Worm (Caenorhabditis elegans): ENCODE results near the gene sel-13.

ce11 chrIII:4689595-4689994 is 10.4 kb downstream of the sel-13 start:
- TF ChIP-seq snpc-4 (tag; optimal IDR thresholded peaks at IDR 0.05) (no peak), lsy-2 (tag; optimal IDR thresholded peaks at IDR 0.05) (no peak), sptf-1 (tag; optimal IDR thresholded peaks at IDR 0.05) (peak; percentile 87), unc-62 (GFP tag; optimal IDR thresholded peaks at IDR 0.05) (no peak), nhr-237 (tag; optimal IDR thresholded peaks at IDR 0.05) (no peak), ces-1 (GFP tag; optimal IDR thresholded peaks at IDR 0.05) (no peak), pha-4 (tag; optimal IDR thresholded peaks at IDR 0.05) (peak; percentile 50), unc-39 (tag; optimal IDR thresholded peaks at IDR 0.05) (no peak), elt-1 (tag; optimal IDR thresholded peaks at IDR 0.05; ENCODE audit: borderline replicate concordance, insufficient read depth) (no peak)
